Worm (Caenorhabditis elegans) whole organism, late embryonic: Measurements from ENCODE around the gene tbc-17.
A peak's percentile ranks its signal among the peaks of the same experiment; 100 is the strongest.

Source experiments
- C08G9.2 ChIP-seq: sonication (generic microtip); optimal IDR thresholded peaks from 2 replicates; lab custom pipeline; 2016; ENCODE audit warnings: mild to moderate bottlenecking, missing genetic modification characterization, moderate library complexity, missing compliant biosample characterization
- C38D4.7 ChIP-seq: fragments of 200-800 bp; sonication (Bioruptor generic); optimal IDR thresholded peaks from 2 replicates; lab custom pipeline; 2018; ENCODE audit warnings: mild to moderate bottlenecking, missing genetic modification characterization, moderate library complexity, missing compliant biosample characterization
- K09A11.1 ChIP-seq: sonication (generic microtip); optimal IDR thresholded peaks from 2 replicates; lab custom pipeline; 2017; ENCODE audit warnings: antibody characterized with exemption, mild to moderate bottlenecking, missing genetic modification characterization, missing compliant biosample characterization; ENCODE audit not compliant: insufficient read depth
- Y22D7AL.16 ChIP-seq: sonication (generic microtip); optimal IDR thresholded peaks from 2 replicates; lab custom pipeline; 2016; ENCODE audit warnings: missing genetic modification characterization, missing compliant biosample characterization
- ceh-14 ChIP-seq: sonication (generic microtip); optimal IDR thresholded peaks from 2 replicates; lab custom pipeline; 2016; ENCODE audit warnings: missing genotype, missing genetic modification characterization, missing compliant biosample characterization
- ceh-19 ChIP-seq: fragments of 200-800 bp; sonication (Bioruptor generic); optimal IDR thresholded peaks from 2 replicates; lab custom pipeline; 2018; ENCODE audit warnings: mild to moderate bottlenecking, missing genetic modification characterization, missing compliant biosample characterization
- ceh-22 ChIP-seq: sonication (generic microtip); optimal IDR thresholded peaks from 2 replicates; lab custom pipeline; 2017; ENCODE audit warnings: missing biosample characterization, missing genetic modification characterization
- ceh-30 ChIP-seq: fragments of 150-350 bp; optimal IDR thresholded peaks from 2 replicates; lab custom pipeline; 2014; ENCODE audit warnings: missing biosample characterization, missing genetic modification characterization
- ceh-45 ChIP-seq: fragments of 200-800 bp; sonication (Bioruptor generic); IDR thresholded peaks from 2 replicates; pipeline ENCODE4 v1.3.6; 2022; ENCODE audit warnings: missing genetic modification reagents, missing genetic modification characterization, missing compliant biosample characterization
- ceh-48 ChIP-seq: sonication (generic microtip); optimal IDR thresholded peaks from 2 replicates; lab custom pipeline; 2016; ENCODE audit warnings: missing genetic modification characterization, inconsistent platforms, missing compliant biosample characterization
- ceh-9 ChIP-seq: sonication (generic microtip); optimal IDR thresholded peaks from 2 replicates; lab custom pipeline; 2016; ENCODE audit warnings: mild to moderate bottlenecking, missing genetic modification characterization, inconsistent platforms, missing compliant biosample characterization
- che-1 ChIP-seq: sonication (generic microtip); optimal IDR thresholded peaks from 2 replicates; lab custom pipeline; 2016; ENCODE audit warnings: mild to moderate bottlenecking, missing genetic modification characterization, missing compliant biosample characterization
- dve-1 ChIP-seq: sonication (generic microtip); optimal IDR thresholded peaks from 2 replicates; lab custom pipeline; 2017; ENCODE audit warnings: antibody characterized with exemption, mild to moderate bottlenecking, missing genetic modification characterization, missing compliant biosample characterization
- elt-2 ChIP-seq: sonication (generic microtip); optimal IDR thresholded peaks from 2 replicates; lab custom pipeline; 2016; ENCODE audit warnings: missing genetic modification reagents, missing genetic modification characterization, missing compliant biosample characterization
- elt-4 ChIP-seq: sonication (generic microtip); optimal IDR thresholded peaks from 2 replicates; lab custom pipeline; 2016; ENCODE audit warnings: missing genetic modification characterization, missing compliant biosample characterization
- ets-4 ChIP-seq: sonication (generic microtip); optimal IDR thresholded peaks from 2 replicates; lab custom pipeline; 2016; ENCODE audit warnings: missing genetic modification characterization, missing compliant biosample characterization
- eyg-1 ChIP-seq: sonication (generic microtip); optimal IDR thresholded peaks from 2 replicates; lab custom pipeline; 2016; ENCODE audit warnings: missing genotype, missing genetic modification characterization, missing compliant biosample characterization
- fkh-6 ChIP-seq: sonication (generic microtip); optimal IDR thresholded peaks from 2 replicates; lab custom pipeline; 2016; ENCODE audit warnings: missing genetic modification characterization, missing compliant biosample characterization
- hlh-15 ChIP-seq: sonication (generic microtip); optimal IDR thresholded peaks from 2 replicates; lab custom pipeline; 2016; ENCODE audit warnings: missing genetic modification characterization, missing compliant biosample characterization
- hlh-30 ChIP-seq: sonication (generic microtip); optimal IDR thresholded peaks from 2 replicates; lab custom pipeline; 2017; ENCODE audit warnings: antibody characterized with exemption, missing genetic modification characterization, missing compliant biosample characterization; ENCODE audit not compliant: insufficient read depth
- lin-11 ChIP-seq: fragments of 200-800 bp; sonication (Bioruptor generic); optimal IDR thresholded peaks from 2 replicates; lab custom pipeline; 2018; ENCODE audit warnings: mild to moderate bottlenecking, missing genetic modification characterization, missing compliant biosample characterization
- mec-3 ChIP-seq: sonication (generic microtip); optimal IDR thresholded peaks from 2 replicates; lab custom pipeline; 2016; ENCODE audit warnings: borderline replicate concordance, missing genetic modification characterization, missing compliant biosample characterization
- nfya-1 ChIP-seq: sonication (generic microtip); optimal IDR thresholded peaks from 2 replicates; lab custom pipeline; 2017; ENCODE audit warnings: missing genetic modification characterization, mild to moderate bottlenecking, missing compliant biosample characterization, antibody characterized with exemption, moderate library complexity
- nhr-11 ChIP-seq: fragments of 150-350 bp; optimal IDR thresholded peaks from 2 replicates; lab custom pipeline; 2014; ENCODE audit warnings: missing biosample characterization, missing genetic modification characterization
- pat-9 ChIP-seq: fragments of 200-800 bp; sonication (Bioruptor generic); optimal IDR thresholded peaks from 2 replicates; lab custom pipeline; 2018; ENCODE audit warnings: mild to moderate bottlenecking, missing genetic modification characterization, moderate library complexity, missing compliant biosample characterization
- pax-1 ChIP-seq: fragments of 150-350 bp; optimal IDR thresholded peaks from 2 replicates; lab custom pipeline; 2014; ENCODE audit warnings: missing biosample characterization, missing genetic modification characterization
- pha-2 ChIP-seq: sonication (generic microtip); optimal IDR thresholded peaks from 2 replicates; lab custom pipeline; 2017; ENCODE audit warnings: mild to moderate bottlenecking, missing genetic modification characterization, missing compliant biosample characterization
- rnt-1 ChIP-seq: sonication (generic microtip); optimal IDR thresholded peaks from 2 replicates; lab custom pipeline; 2016; ENCODE audit warnings: missing genetic modification characterization, missing compliant biosample characterization
- sdc-2 ChIP-seq: sonication (generic microtip); optimal IDR thresholded peaks from 2 replicates; lab custom pipeline; 2016; ENCODE audit warnings: missing genotype, missing genetic modification characterization, missing compliant biosample characterization
- sox-4 ChIP-seq: sonication (generic microtip); optimal IDR thresholded peaks from 2 replicates; lab custom pipeline; 2017; ENCODE audit warnings: mild to moderate bottlenecking, missing genetic modification characterization, inconsistent platforms, missing compliant biosample characterization
- syd-9 ChIP-seq: sonication (generic microtip); optimal IDR thresholded peaks from 2 replicates; lab custom pipeline; 2016; ENCODE audit warnings: mild to moderate bottlenecking, missing genetic modification characterization, moderate library complexity, missing compliant biosample characterization
- tbx-2 ChIP-seq: sonication (generic microtip); optimal IDR thresholded peaks from 2 replicates; lab custom pipeline; 2016; ENCODE audit warnings: missing genetic modification characterization, missing compliant biosample characterization
- tbx-7 ChIP-seq: sonication (generic microtip); optimal IDR thresholded peaks from 2 replicates; lab custom pipeline; 2016; ENCODE audit warnings: missing genotype, missing genetic modification characterization, missing compliant biosample characterization
- unc-3 ChIP-seq, 2 experiments: fragments of 200-800 bp in 1 of 2; sonication (Bioruptor generic) in 1 of 2; sonication (generic microtip) in 1 of 2; conservative IDR thresholded peaks in 1 of 2; optimal IDR thresholded peaks in 1 of 2; 2 replicates each; pipeline versions ENCODE4 v1.3.6 to Lab custom; 2016 to 2022; ENCODE audit warnings: missing compliant biosample characterization in 2 of 2, missing genetic modification characterization in 2 of 2, missing genetic modification reagents in 1 of 2
- unc-42 ChIP-seq: sonication (generic microtip); optimal IDR thresholded peaks from 2 replicates; lab custom pipeline; 2016; ENCODE audit warnings: missing genotype, missing genetic modification characterization, missing compliant biosample characterization
- unc-86 ChIP-seq: sonication (generic microtip); optimal IDR thresholded peaks from 2 replicates; lab custom pipeline; 2016; ENCODE audit warnings: missing genetic modification characterization, missing compliant biosample characterization
- zip-5 ChIP-seq: sonication (generic microtip); optimal IDR thresholded peaks from 2 replicates; lab custom pipeline; 2016; ENCODE audit warnings: missing genetic modification characterization, missing compliant biosample characterization
- ztf-16 ChIP-seq: sonication (generic microtip); optimal IDR thresholded peaks from 2 replicates; lab custom pipeline; 2017; ENCODE audit warnings: missing genetic modification characterization, missing compliant biosample characterization

Gene tbc-17

ce11 chrII:12677975-12678866, 16.0 kb upstream of the tbc-17 start (continued):
- no peak for TF ChIP-seq ceh-45 (GFP tag; lab: Robert Waterston, UW)
- no peak for TF ChIP-seq K09A11.1
- peak; percentile 25 for TF ChIP-seq syd-9
- no peak for TF ChIP-seq ceh-14 (tag; lab: Kevin White, UChicago)
- no peak for TF ChIP-seq pat-9 (tag; lab: Kevin White, UChicago)
- no peak for TF ChIP-seq Y22D7AL.16 (tag; lab: Kevin White, UChicago)
- TF ChIP-seq sox-4: no peak
- peak; percentile 81 for TF ChIP-seq tbx-2 (tag; lab: Kevin White, UChicago)
- peak; percentile 28 for TF ChIP-seq hlh-15 (tag; lab: Kevin White, UChicago)
- no peak for TF ChIP-seq hlh-30 (tag; lab: Kevin White, UChicago)
- TF ChIP-seq mec-3 (tag; lab: Kevin White, UChicago): no peak
- peak; percentile 61 for TF ChIP-seq zip-5 (tag; lab: Kevin White, UChicago)
- no peak for TF ChIP-seq nhr-11 (tag; lab: Kevin White, UChicago)
- TF ChIP-seq dve-1 (tag; lab: Kevin White, UChicago): no peak
- no peak for TF ChIP-seq unc-3 (GFP tag; conservative IDR thresholded peaks at IDR 0.05; lab: Robert Waterston, UW)
- TF ChIP-seq unc-3 (tag; optimal IDR thresholded peaks at IDR 0.05; lab: Kevin White, UChicago): peak; percentile 18
- peak; percentile 87 for TF ChIP-seq rnt-1 (tag; lab: Kevin White, UChicago)
- TF ChIP-seq ceh-19 (GFP tag; lab: Kevin White, UChicago): peak; percentile 38
- TF ChIP-seq che-1: peak; percentile 26
- peak; percentile 89 for TF ChIP-seq C08G9.2 (tag; lab: Kevin White, UChicago)
- TF ChIP-seq ceh-48 (tag; lab: Kevin White, UChicago): peak; percentile 12
- TF ChIP-seq unc-86 (tag; lab: Kevin White, UChicago): no peak
- no peak for TF ChIP-seq ceh-9 (tag; lab: Kevin White, UChicago)
- peak; percentile 82 for TF ChIP-seq ets-4 (tag; lab: Kevin White, UChicago)
- TF ChIP-seq C38D4.7 (GFP tag; lab: Kevin White, UChicago): peak; percentile 14
- TF ChIP-seq elt-2: peak; percentile 46
- TF ChIP-seq, all 69 proteins: peak for 30

ce11 chrII:12678867-12679134, 15.4 kb upstream of the tbc-17 start, which contains the start of gene Y38E10A.24:
Gene Y38E10A.24, plus strand, starts transcription at chrII:12679035.
- no peak for TF ChIP-seq ceh-30 (tag; lab: Kevin White, UChicago)
- no peak for TF ChIP-seq ceh-22 (tag; lab: Kevin White, UChicago)
- no peak for TF ChIP-seq eyg-1 (tag; lab: Kevin White, UChicago)
- no peak for TF ChIP-seq hlh-15 (tag; lab: Kevin White, UChicago)
- TF ChIP-seq ztf-16 (tag; lab: Kevin White, UChicago): no peak
- TF ChIP-seq pha-2 (tag; lab: Kevin White, UChicago): no peak
- no peak for TF ChIP-seq rnt-1 (tag; lab: Kevin White, UChicago)
- no peak for TF ChIP-seq lin-11
- no peak for TF ChIP-seq hlh-30 (tag; lab: Kevin White, UChicago)
- no peak for TF ChIP-seq tbx-7 (tag; lab: Kevin White, UChicago)
- no peak for TF ChIP-seq pat-9 (tag; lab: Kevin White, UChicago)
- no peak for TF ChIP-seq sox-4
- TF ChIP-seq pax-1 (tag; lab: Kevin White, UChicago): no peak
- TF ChIP-seq elt-4 (tag; lab: Kevin White, UChicago): no peak
- TF ChIP-seq ceh-48 (tag; lab: Kevin White, UChicago): no peak
- TF ChIP-seq fkh-6 (tag; lab: Kevin White, UChicago): no peak
- TF ChIP-seq, all 69 proteins: peak for 0

ce11 chrII:12679635-12680034, 14.6 kb upstream of the tbc-17 start, which contains the start of the genes Y38E10A.33 and cox-10:
Gene Y38E10A.33, minus strand, starts transcription at chrII:12679646.
Gene cox-10, plus strand, starts transcription at chrII:12679954.
- TF ChIP-seq unc-86 (tag; lab: Kevin White, UChicago) (no peak), pax-1 (tag; lab: Kevin White, UChicago) (peak; percentile 7), ztf-16 (tag; lab: Kevin White, UChicago) (no peak), unc-42 (tag; lab: Kevin White, UChicago) (peak; percentile 26), rnt-1 (tag; lab: Kevin White, UChicago) (no peak), unc-3 (GFP tag; conservative IDR thresholded peaks at IDR 0.05; lab: Robert Waterston, UW) (no peak), unc-3 (tag; optimal IDR thresholded peaks at IDR 0.05; lab: Kevin White, UChicago) (no peak), sdc-2 (tag; lab: Kevin White, UChicago) (no peak), nfya-1 (tag; lab: Kevin White, UChicago) (no peak)
